Fruit fly (Drosophila melanogaster): ENCODE measurements around the gene Crag.

Crag gene

DNA sequence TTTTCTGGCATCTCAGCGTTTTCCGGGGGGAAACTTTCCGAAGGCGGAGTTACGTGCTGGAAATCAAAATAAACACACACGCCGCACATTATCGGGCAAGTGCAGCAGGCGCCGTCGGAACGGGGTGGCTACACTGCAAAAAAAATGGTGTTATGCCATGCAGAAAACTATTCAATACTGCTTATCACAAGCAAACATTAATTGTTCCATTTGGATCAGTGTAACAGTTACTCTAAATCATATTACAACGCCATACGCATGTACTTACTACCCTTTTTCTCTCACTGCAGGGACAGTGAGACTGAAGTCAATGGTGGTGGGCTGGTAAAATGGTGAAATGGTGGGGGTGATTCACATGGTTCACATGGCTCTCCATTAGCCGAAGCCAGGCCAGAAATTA is 35.3 kb downstream of the Crag start:
- TF ChIP-seq jumu (GFP tag; optimal IDR thresholded peaks at IDR 0.05) = peak; percentile 85
- TF ChIP-seq CG33213 (GFP tag; optimal IDR thresholded peaks at IDR 0.05) = peak; percentile 59
- TF ChIP-seq hb (GFP tag; IDR thresholded peaks at IDR 0.05; ENCODE audit: partially characterized antibody) = no peak
- no peak; the same call in 1 of the 2 replicates for TF ChIP-seq Gsc (GFP tag; IDR thresholded peaks at IDR 0.05)
- peak; percentile 89 for TF ChIP-seq dmrt11E (tag; optimal IDR thresholded peaks at IDR 0.05)
- no peak for TF ChIP-seq gfzf (GFP tag; optimal IDR thresholded peaks at IDR 0.05)
- peak; percentile 71 for TF ChIP-seq CG2202 (tag; optimal IDR thresholded peaks at IDR 0.05)
- TF ChIP-seq Gug (GFP tag; IDR thresholded peaks at IDR 0.05) = peak; percentile 39; the same call in 2 of the 4 replicates
- no peak for TF ChIP-seq CG2129 (GFP tag; IDR thresholded peaks at IDR 0.05; ENCODE audit: partially characterized antibody)
- peak; percentile 65 for TF ChIP-seq stc (GFP tag; IDR thresholded peaks at IDR 0.05)
- TF ChIP-seq aop (GFP tag; IDR thresholded peaks at IDR 0.05) = no peak
- no peak for TF ChIP-seq Kr (GFP tag; optimal IDR thresholded peaks at IDR 0.05)
- no peak for TF ChIP-seq D19B (GFP tag; optimal IDR thresholded peaks at IDR 0.05)
- no peak for TF ChIP-seq wek (GFP tag; optimal IDR thresholded peaks at IDR 0.05)
- TF ChIP-seq CG32772 (GFP tag; IDR thresholded peaks at IDR 0.05) = peak; percentile 74
- no peak for TF ChIP-seq CG18011 (GFP tag; optimal IDR thresholded peaks at IDR 0.05)
- TF ChIP-seq CG3726 (GFP tag; IDR thresholded peaks at IDR 0.05) = peak; percentile 70; the same call in 2 of the 3 replicates
- TF ChIP-seq CG1024 (GFP tag; IDR thresholded peaks at IDR 0.05) = peak; percentile 56
- peak; percentile 72 for TF ChIP-seq org-1 (GFP tag; optimal IDR thresholded peaks at IDR 0.05)
- peak; percentile 77 for TF ChIP-seq CG4404 (GFP tag; IDR thresholded peaks at IDR 0.05)
- TF ChIP-seq CG11560 (tag; IDR thresholded peaks at IDR 0.05) = peak; percentile 55; the same call in 2 of the 3 replicates
- TF ChIP-seq Ada2b (GFP tag; IDR thresholded peaks at IDR 0.05) = peak; percentile 43; the same call in 1 of the 2 replicates
- peak; percentile 42; the same call in 1 of the 2 replicates for TF ChIP-seq ap (GFP tag; IDR thresholded peaks at IDR 0.05)
- TF ChIP-seq ttk (GFP tag; IDR thresholded peaks at IDR 0.05) = peak; percentile 74
- TF ChIP-seq oc (tag; optimal IDR thresholded peaks at IDR 0.05) = peak; percentile 94
- TF ChIP-seq CG11696 (GFP tag; IDR thresholded peaks at IDR 0.05) = 0 out of 2 replicates have a peak, but pooled peaks have one; percentile 20
- peak; percentile 77 for TF ChIP-seq CG6254 (GFP tag; optimal IDR thresholded peaks at IDR 0.05)
- no peak for TF ChIP-seq CG42726 (GFP tag; IDR thresholded peaks at IDR 0.05; ENCODE audit: partially characterized antibody)
- no peak for TF ChIP-seq sima (GFP tag; optimal IDR thresholded peaks at IDR 0.05)
- peak; percentile 68; the same call in 1 of the 3 replicates for TF ChIP-seq CG34422 (GFP tag; IDR thresholded peaks at IDR 0.05)
- TF ChIP-seq seq (GFP tag; IDR thresholded peaks at IDR 0.05) = peak; percentile 37; the same call in 1 of the 2 replicates
- TF ChIP-seq repo (GFP tag; optimal IDR thresholded peaks at IDR 0.05) = no peak
- TF ChIP-seq CG15073 (GFP tag; optimal IDR thresholded peaks at IDR 0.05) = no peak
- no peak for TF ChIP-seq pita (GFP tag; optimal IDR thresholded peaks at IDR 0.05)
- peak; percentile 77 for TF ChIP-seq zf30C (GFP tag; optimal IDR thresholded peaks at IDR 0.05)
- peak; percentile 8 for TF ChIP-seq CG10462 (GFP tag; optimal IDR thresholded peaks at IDR 0.05)
- peak; percentile 58 for TF ChIP-seq ERR (GFP tag; optimal IDR thresholded peaks at IDR 0.05)
- peak; percentile 70 for TF ChIP-seq CG9727 (GFP tag; optimal IDR thresholded peaks at IDR 0.05)
- no peak for TF ChIP-seq crol (GFP tag; IDR thresholded peaks at IDR 0.05)
- peak; percentile 95 for TF ChIP-seq Med (GFP tag)
- TF ChIP-seq shn (GFP tag; optimal IDR thresholded peaks at IDR 0.05) = peak; percentile 34
- TF ChIP-seq CG8478 (optimal IDR thresholded peaks at IDR 0.05) = no peak
- no peak for TF ChIP-seq Atf6 (GFP tag; IDR thresholded peaks at IDR 0.05)
- TF ChIP-seq ro (GFP tag; IDR thresholded peaks at IDR 0.05) = no peak; the same call in 1 of the 2 replicates
- peak; percentile 50 for TF ChIP-seq CG4707 (GFP tag; optimal IDR thresholded peaks at IDR 0.05)
- peak; percentile 65 for TF ChIP-seq CG4424 (GFP tag; optimal IDR thresholded peaks at IDR 0.05)
- peak; percentile 72 for TF ChIP-seq NK7.1 (GFP tag; optimal IDR thresholded peaks at IDR 0.05)
- peak; percentile 33 for TF ChIP-seq ind (GFP tag; optimal IDR thresholded peaks at IDR 0.05)
- TF ChIP-seq rib (GFP tag; IDR thresholded peaks at IDR 0.05) = no peak
- peak; percentile 69 for TF ChIP-seq ssp (GFP tag; IDR thresholded peaks at IDR 0.05)
- TF ChIP-seq CG10565 (GFP tag; optimal IDR thresholded peaks at IDR 0.05) = no peak
- TF ChIP-seq CG6272 (GFP tag; IDR thresholded peaks at IDR 0.05) = no peak; the same call in 1 of the 2 replicates

Measured in whole organism, embryonic.